Worm (Caenorhabditis elegans) whole organism, early embryonic: Measurements from ENCODE around the gene ric-4.

Experiments
- B0310.2 ChIP-seq: sonication (generic microtip); optimal IDR thresholded peaks from 2 replicates; lab custom pipeline; 2016; ENCODE audit warnings: mild to moderate bottlenecking, missing genetic modification characterization, missing compliant biosample characterization
- F13C5.2 ChIP-seq: sonication (generic microtip); optimal IDR thresholded peaks from 2 replicates; lab custom pipeline; 2017; ENCODE audit warnings: mild to moderate bottlenecking, missing genetic modification characterization, inconsistent platforms, missing compliant biosample characterization
- aly-1 ChIP-seq: sonication (generic microtip); optimal IDR thresholded peaks from 2 replicates; lab custom pipeline; 2016; ENCODE audit warnings: missing genetic modification characterization, missing compliant biosample characterization
- ama-1 ChIP-seq: fragments of 150-350 bp; optimal IDR thresholded peaks from 2 replicates; lab custom pipeline; 2014
- ceh-13 ChIP-seq: fragments of 200-800 bp; sonication (Bioruptor generic); optimal IDR thresholded peaks from 2 replicates; lab custom pipeline; 2018; ENCODE audit warnings: mild to moderate bottlenecking, missing genetic modification characterization, missing compliant biosample characterization
- ceh-36 ChIP-seq: sonication (generic microtip); optimal IDR thresholded peaks from 2 replicates; lab custom pipeline; 2016; ENCODE audit warnings: missing genetic modification characterization, inconsistent platforms, missing compliant biosample characterization
- ets-7 ChIP-seq: sonication (generic microtip); optimal IDR thresholded peaks from 2 replicates; lab custom pipeline; 2016; ENCODE audit warnings: missing genotype, missing genetic modification characterization, missing compliant biosample characterization
- flt-1 ChIP-seq: fragments of 200-800 bp; sonication (Bioruptor generic); IDR thresholded peaks from 2 replicates; pipeline ENCODE4 v1.3.6; 2022; ENCODE audit warnings: missing genetic modification characterization, missing compliant biosample characterization
- hmbx-1 ChIP-seq: sonication (generic microtip); optimal IDR thresholded peaks from 2 replicates; lab custom pipeline; 2016; ENCODE audit warnings: mild to moderate bottlenecking, missing genetic modification characterization, missing compliant biosample characterization
- hmg-4 ChIP-seq: fragments of 200-800 bp; sonication (Bioruptor generic); optimal IDR thresholded peaks from 2 replicates; lab custom pipeline; 2018; ENCODE audit warnings: mild to moderate bottlenecking, missing genetic modification characterization, missing compliant biosample characterization
- hnd-1 ChIP-seq: sonication (generic microtip); optimal IDR thresholded peaks from 2 replicates; lab custom pipeline; 2016; ENCODE audit warnings: missing genetic modification characterization, missing compliant biosample characterization
- pes-1 ChIP-seq: fragments of 200-800 bp; sonication (Bioruptor generic); IDR thresholded peaks from 2 replicates; pipeline ENCODE4 v1.3.6; 2022; ENCODE audit warnings: missing genetic modification reagents, missing genetic modification characterization, missing compliant biosample characterization
- scrt-1 ChIP-seq: fragments of 200-800 bp; sonication (Bioruptor generic); IDR thresholded peaks from 2 replicates; pipeline ENCODE4 v1.3.6; 2022; ENCODE audit warnings: missing genetic modification characterization, missing compliant biosample characterization
- sea-1 ChIP-seq: fragments of 200-800 bp; sonication (Bioruptor generic); conservative IDR thresholded peaks from 2 replicates; pipeline ENCODE4 v1.3.6; 2022; ENCODE audit warnings: missing genetic modification characterization, missing compliant biosample characterization
- tbx-11 ChIP-seq: fragments of 200-800 bp; sonication (Bioruptor generic); IDR thresholded peaks from 2 replicates; pipeline ENCODE4 v1.3.6; 2022; ENCODE audit warnings: missing genetic modification characterization, missing compliant biosample characterization
- tbx-37 ChIP-seq: fragments of 200-800 bp; sonication (Bioruptor generic); conservative IDR thresholded peaks from 2 replicates; pipeline ENCODE4 v1.3.6; 2022; ENCODE audit warnings: missing genetic modification reagents, missing genetic modification characterization, missing compliant biosample characterization
- tra-4 ChIP-seq: sonication (generic microtip); optimal IDR thresholded peaks from 2 replicates; lab custom pipeline; 2017; ENCODE audit warnings: missing genetic modification characterization, missing compliant biosample characterization

The ric-4 gene

DNA sequence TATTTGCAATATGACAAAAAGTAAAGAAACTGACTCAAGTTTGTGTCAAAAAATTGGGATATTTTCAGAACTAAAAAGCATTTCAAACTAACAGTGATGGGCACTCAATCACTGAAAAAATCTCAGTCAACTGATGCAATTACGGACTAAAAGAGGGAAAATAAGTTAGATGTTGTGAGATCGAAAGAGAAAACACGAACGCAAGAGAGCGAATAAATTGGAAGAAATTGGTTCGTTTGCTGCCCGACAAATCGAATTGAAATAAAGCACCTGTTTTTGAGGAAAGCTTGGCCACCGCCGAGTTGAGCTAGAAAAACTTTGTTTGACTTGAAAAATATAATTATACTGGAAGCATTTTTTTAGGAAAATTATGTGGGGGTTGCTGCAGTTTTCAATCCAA is 4.1 kb downstream of the ric-4 start:
- TF ChIP-seq ceh-36 (tag; lab: Kevin White, UChicago) (no peak), sea-1 (GFP tag; lab: Robert Waterston, UW) (no peak), F13C5.2 (no peak), ama-1 (no peak), tbx-11 (GFP tag; lab: Robert Waterston, UW) (no peak), ets-7 (no peak)

DNA sequence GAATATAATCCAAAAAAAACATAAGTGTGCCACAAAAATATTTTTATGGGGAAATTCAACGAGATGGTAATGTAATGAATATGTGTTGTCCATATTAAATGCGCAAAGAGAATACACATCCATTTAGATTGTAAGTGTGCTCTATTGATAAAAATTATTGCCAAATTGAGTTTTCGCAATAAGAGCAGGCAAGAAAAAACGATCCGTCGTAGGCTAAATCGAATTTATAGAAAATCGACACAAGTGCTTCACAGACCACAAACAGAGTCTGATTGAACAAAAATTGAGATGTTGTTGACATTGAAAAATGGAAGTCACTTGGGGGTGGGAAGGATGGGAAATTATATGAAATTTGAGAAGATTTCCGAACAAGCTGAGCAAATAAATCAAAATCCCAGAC is 5.1 kb downstream of the ric-4 start:
- TF ChIP-seq ama-1 (no peak), F13C5.2 (no peak), aly-1 (tag; lab: Kevin White, UChicago) (no peak), hnd-1 (tag; lab: Kevin White, UChicago) (no peak), tbx-37 (no peak), pes-1 (no peak), tra-4 (no peak), ceh-36 (tag; lab: Kevin White, UChicago) (no peak)

DNA sequence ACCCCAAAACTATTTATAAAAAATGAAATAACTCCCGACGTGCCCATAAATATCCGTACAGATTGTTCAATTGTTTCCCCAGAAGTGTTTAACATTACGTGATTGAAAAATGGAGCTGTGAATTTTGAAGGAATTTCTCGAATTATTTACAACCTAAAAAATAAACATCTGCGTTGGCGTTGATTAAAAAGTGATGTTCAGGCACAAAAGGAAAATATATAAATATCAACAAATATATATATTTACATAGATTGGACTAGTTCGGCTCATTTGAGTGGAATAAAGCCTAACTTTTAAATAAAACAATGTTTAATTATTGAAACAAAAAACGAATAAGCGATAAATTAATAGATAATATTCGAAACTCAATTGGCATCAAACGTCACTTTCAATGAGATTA is 9.7 kb downstream of the ric-4 start, which contains the start of gene sri-18:
TSS of gene sri-18 (minus strand) at position 101 of the 400 bp plus-strand sequence.
- TF ChIP-seq tbx-11 (GFP tag; lab: Robert Waterston, UW), result no peak
- no peak for TF ChIP-seq tbx-37
- TF ChIP-seq pes-1, result no peak
- TF ChIP-seq ets-7, result no peak
- no peak for TF ChIP-seq hmbx-1 (tag; lab: Kevin White, UChicago)
- TF ChIP-seq B0310.2 (tag; lab: Kevin White, UChicago), result no peak
- no peak for TF ChIP-seq hmg-4
- no peak for TF ChIP-seq ceh-36 (tag; lab: Kevin White, UChicago)
- no peak for TF ChIP-seq flt-1 (GFP tag; lab: Robert Waterston, UW)

DNA sequence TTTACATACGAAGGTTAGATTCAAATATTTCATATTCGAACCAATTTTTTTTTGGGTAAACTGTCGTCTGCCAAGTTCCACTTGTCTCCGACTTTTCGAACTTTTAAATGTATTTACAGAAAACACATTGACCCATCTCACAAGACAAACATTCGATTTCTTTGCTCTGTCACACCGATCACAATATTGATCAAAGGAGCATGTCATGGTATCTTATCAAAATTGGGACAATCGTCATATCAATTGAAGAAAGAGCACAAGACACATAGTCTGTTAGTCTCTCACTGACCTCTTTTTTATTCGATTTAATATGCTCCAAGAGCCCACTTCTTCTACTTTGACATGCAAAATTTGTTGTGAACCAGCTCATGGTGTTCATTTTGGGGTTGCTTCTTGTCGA is 14.1 kb downstream of the ric-4 start, which contains the start of gene nhr-232:
TSS of gene nhr-232 (plus strand) at position 121 of the 400 bp plus-strand sequence.
- TF ChIP-seq hmg-4, result no peak
- no peak for TF ChIP-seq tbx-11 (GFP tag; lab: Robert Waterston, UW)
- no peak for TF ChIP-seq scrt-1 (GFP tag; lab: Robert Waterston, UW)

DNA sequence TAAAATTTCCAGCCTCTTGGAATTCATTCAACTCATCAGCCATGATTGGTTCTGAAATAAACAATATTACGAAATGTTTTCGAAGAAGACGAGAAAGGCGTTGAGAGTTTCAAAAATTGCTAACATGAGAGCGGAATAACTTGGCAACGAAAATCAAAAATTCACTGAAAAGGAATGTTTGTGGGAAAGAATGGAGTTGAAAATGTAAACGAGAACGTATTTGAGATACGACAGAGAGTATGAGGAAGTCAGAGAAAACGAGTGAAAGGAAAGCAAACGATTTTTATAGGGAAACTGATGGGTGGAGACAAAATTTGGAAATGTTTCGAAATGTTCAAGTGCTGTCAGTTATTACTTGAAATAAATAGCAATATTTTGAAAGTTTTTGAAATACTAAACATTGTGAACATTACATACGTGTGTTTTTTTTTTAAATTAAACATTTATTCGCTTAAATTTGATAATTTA is 15.1 kb downstream of the ric-4 start, which contains the start of gene rop-1:
TSS of gene rop-1 (minus strand) at position 51 of the 468 bp plus-strand sequence.
- TF ChIP-seq B0310.2 (tag; lab: Kevin White, UChicago), result no peak
- TF ChIP-seq F13C5.2, result no peak
- TF ChIP-seq ama-1, result no peak
- no peak for TF ChIP-seq pes-1
- no peak for TF ChIP-seq aly-1 (tag; lab: Kevin White, UChicago)
- TF ChIP-seq tbx-11 (GFP tag; lab: Robert Waterston, UW), result no peak

DNA sequence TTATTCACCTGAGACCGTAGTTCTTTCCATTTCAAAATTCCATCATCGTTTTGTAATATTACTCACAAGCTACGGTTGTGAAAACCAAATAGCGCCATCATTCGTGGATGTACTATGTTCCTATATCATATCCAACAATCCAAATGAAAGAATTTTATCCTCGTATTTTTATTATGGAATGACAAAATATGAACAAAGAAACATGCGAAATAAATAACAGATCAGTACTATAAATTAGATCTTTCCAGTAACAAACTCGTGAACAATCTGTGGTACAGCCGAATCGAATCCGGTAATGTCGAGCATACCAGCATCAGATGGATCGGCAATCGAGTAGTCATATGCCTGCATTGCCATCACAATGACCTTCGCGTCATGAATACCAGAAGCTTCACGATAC is 17.4 kb downstream of the ric-4 start:
- no peak for TF ChIP-seq ceh-13 (GFP tag; lab: Kevin White, UChicago)
- no peak for TF ChIP-seq tbx-11 (GFP tag; lab: Robert Waterston, UW)
- no peak for TF ChIP-seq scrt-1 (GFP tag; lab: Robert Waterston, UW)
- no peak for TF ChIP-seq pes-1
- TF ChIP-seq ets-7, result no peak
- TF ChIP-seq ceh-36 (tag; lab: Kevin White, UChicago), result no peak
- no peak for TF ChIP-seq F13C5.2
- no peak for TF ChIP-seq ama-1
- TF ChIP-seq tbx-37, result no peak
- no peak for TF ChIP-seq sea-1 (GFP tag; lab: Robert Waterston, UW)
- TF ChIP-seq hmg-4, result no peak
- no peak for TF ChIP-seq hmbx-1 (tag; lab: Kevin White, UChicago)
- TF ChIP-seq aly-1 (tag; lab: Kevin White, UChicago), result no peak
- TF ChIP-seq tra-4, result no peak
- TF ChIP-seq hnd-1 (tag; lab: Kevin White, UChicago), result no peak
- TF ChIP-seq flt-1 (GFP tag; lab: Robert Waterston, UW), result no peak
- TF ChIP-seq B0310.2 (tag; lab: Kevin White, UChicago), result no peak

DNA sequence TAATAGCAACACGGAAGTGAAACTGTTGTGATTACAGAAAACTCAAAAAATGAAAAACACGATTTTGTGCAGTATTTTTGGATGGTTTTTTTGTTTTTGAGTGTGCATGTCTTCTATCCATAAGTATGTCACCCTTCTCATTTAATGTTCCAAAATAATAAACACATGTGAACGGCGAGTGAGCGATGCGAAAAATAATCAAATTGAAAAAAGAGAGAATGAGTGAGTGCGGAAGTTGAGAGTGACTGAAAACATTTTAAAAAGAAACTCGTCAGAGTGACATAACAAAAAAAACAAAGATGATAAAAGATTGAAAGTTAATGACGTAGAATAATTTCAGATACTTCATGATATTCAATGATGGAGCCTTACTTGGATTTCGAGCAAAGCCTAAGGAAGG is 20.6 kb downstream of the ric-4 start:
- TF ChIP-seq ama-1 (no peak), pes-1 (no peak), hnd-1 (tag; lab: Kevin White, UChicago) (no peak), ceh-36 (tag; lab: Kevin White, UChicago) (no peak), sea-1 (GFP tag; lab: Robert Waterston, UW) (no peak), ets-7 (no peak), flt-1 (GFP tag; lab: Robert Waterston, UW) (no peak), ceh-13 (GFP tag; lab: Kevin White, UChicago) (no peak), scrt-1 (GFP tag; lab: Robert Waterston, UW) (no peak), aly-1 (tag; lab: Kevin White, UChicago) (no peak), tbx-11 (GFP tag; lab: Robert Waterston, UW) (no peak), F13C5.2 (no peak), hmbx-1 (tag; lab: Kevin White, UChicago) (no peak), hmg-4 (no peak)

DNA sequence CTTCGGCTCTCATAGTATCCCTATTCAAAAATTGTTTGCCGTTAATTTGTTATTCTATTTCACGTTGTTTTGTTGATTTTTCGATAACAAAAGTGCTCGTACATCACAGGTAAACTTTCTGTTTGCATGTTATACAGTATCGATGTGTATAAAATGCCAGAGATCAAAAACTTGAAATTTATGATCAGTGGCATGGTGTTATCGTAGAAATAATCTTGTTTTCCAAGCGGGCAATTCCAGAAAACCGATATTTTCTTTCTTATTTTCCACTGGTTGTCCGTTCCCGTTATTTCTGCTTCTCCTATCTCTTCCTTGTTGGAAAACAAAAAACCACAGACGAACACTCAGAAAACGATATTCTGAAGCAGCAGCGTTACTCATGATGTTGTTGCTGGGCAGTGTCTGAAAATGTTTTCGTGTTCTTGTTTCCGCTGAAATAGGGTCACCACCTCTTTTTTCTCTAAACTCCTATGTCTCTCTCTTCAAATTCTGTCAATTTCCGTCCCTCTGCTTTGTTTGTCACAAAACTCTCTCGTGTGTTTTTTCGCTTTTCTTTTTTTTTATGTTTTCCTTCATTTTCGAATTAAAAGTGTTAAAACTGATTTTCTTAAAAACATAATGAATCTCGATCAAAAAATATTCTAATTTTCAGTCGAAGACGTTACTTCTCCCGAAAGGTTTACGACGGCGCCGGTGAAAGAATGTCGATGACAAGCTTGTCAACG is 21.7 kb downstream of the ric-4 start, which contains the start of gene akt-1:
TSS of gene akt-1 (plus strand) at position 651 of the 725 bp plus-strand sequence.
- TF ChIP-seq hmbx-1 (tag; lab: Kevin White, UChicago), result no peak
- TF ChIP-seq ceh-36 (tag; lab: Kevin White, UChicago), result no peak
- no peak for TF ChIP-seq pes-1
- no peak for TF ChIP-seq ets-7
- TF ChIP-seq hmg-4, result no peak
- TF ChIP-seq tbx-11 (GFP tag; lab: Robert Waterston, UW), result no peak
- TF ChIP-seq flt-1 (GFP tag; lab: Robert Waterston, UW), result no peak
- TF ChIP-seq B0310.2 (tag; lab: Kevin White, UChicago), result no peak
- TF ChIP-seq F13C5.2, result no peak
- TF ChIP-seq tra-4, result no peak
